Worm (Caenorhabditis elegans): ENCODE results near the gene twk-39.

ce11 chrIII:11836054-11836453 is 40.5 kb downstream of the twk-39 start:
- TF ChIP-seq ztf-11 (tag; optimal IDR thresholded peaks at IDR 0.05) (no peak), eor-1 (tag; optimal IDR thresholded peaks at IDR 0.05) (no peak), lin-39 (tag; optimal IDR thresholded peaks at IDR 0.05) (no peak), nhr-237 (tag; optimal IDR thresholded peaks at IDR 0.05) (no peak), ceh-28 (tag; optimal IDR thresholded peaks at IDR 0.05) (no peak), nhr-23 (tag; optimal IDR thresholded peaks at IDR 0.05) (no peak), tbx-2 (tag; optimal IDR thresholded peaks at IDR 0.05) (no peak), fos-1 (tag; optimal IDR thresholded peaks at IDR 0.05) (no peak)

All from whole organism, L3 larva.